In genomic region chr3L:13477453-13478184, dm6 we compare ENCODE assay signal across 1 fruit fly cellular context.
TF ChIP-seq lines count a peak whose summit lies in the region.

Gene stv, plus strand, starts transcription at chr3L:13477541.

TF ChIP-seq in whole organism, embryonic, 481 proteins besides CTCF, POLR2A, EP300 and RAD21 (continued from another document):
- TF ChIP-seq CG18599 (GFP tag; optimal IDR thresholded peaks at IDR 0.05; lab: Kevin White, UChicago) = peak; percentile 39
- no peak for TF ChIP-seq Meics (GFP tag; optimal IDR thresholded peaks at IDR 0.05; lab: Kevin White, UChicago)
- TF ChIP-seq CG34376 (GFP tag; optimal IDR thresholded peaks at IDR 0.05; lab: Kevin White, UChicago) = peak; percentile 10
- TF ChIP-seq hkb (optimal IDR thresholded peaks at IDR 0.05; lab: Kevin White, UChicago) = no peak
- TF ChIP-seq hkb (GFP tag; IDR thresholded peaks at IDR 0.05; lab: Robert Waterston, UW) = peak; percentile 42
- TF ChIP-seq amos (GFP tag; IDR thresholded peaks at IDR 0.05; lab: Robert Waterston, UW; ENCODE audit: partially characterized antibody) = peak; percentile 40; the same call in 1 of the 2 replicates
- no peak for TF ChIP-seq CG16813 (GFP tag; IDR thresholded peaks at IDR 0.05; lab: Robert Waterston, UW; ENCODE audit: partially characterized antibody)
- TF ChIP-seq z (GFP tag; IDR thresholded peaks at IDR 0.05; lab: Robert Waterston, UW) = 0 out of 3 replicates have a peak, but pooled peaks have one; percentile 31
- TF ChIP-seq disco-r (GFP tag; optimal IDR thresholded peaks at IDR 0.05; lab: Kevin White, UChicago) = no peak
- peak; percentile 27; the same call in 1 of the 2 replicates for TF ChIP-seq rib (GFP tag; IDR thresholded peaks at IDR 0.05; lab: Robert Waterston, UW)
- TF ChIP-seq mam (GFP tag; optimal IDR thresholded peaks at IDR 0.05; lab: Kevin White, UChicago) = no peak
- peak; percentile 26 for TF ChIP-seq CG13894 (tag; optimal IDR thresholded peaks at IDR 0.05; lab: Kevin White, UChicago)
- TF ChIP-seq ci (GFP tag; IDR thresholded peaks at IDR 0.05; lab: Robert Waterston, UW) = 0 out of 3 replicates have a peak, but pooled peaks have one; percentile 36
- no peak for TF ChIP-seq tll (GFP tag; optimal IDR thresholded peaks at IDR 0.05; lab: Kevin White, UChicago)
- peak; percentile 25 for TF ChIP-seq CG3281 (GFP tag; optimal IDR thresholded peaks at IDR 0.05; lab: Kevin White, UChicago)
- peak; percentile 57 for TF ChIP-seq CG10543 (GFP tag; optimal IDR thresholded peaks at IDR 0.05; lab: Kevin White, UChicago)
- TF ChIP-seq Ssrp (tag; optimal IDR thresholded peaks at IDR 0.05; lab: Kevin White, UChicago) = no peak
- TF ChIP-seq bsh (GFP tag; optimal IDR thresholded peaks at IDR 0.05; lab: Kevin White, UChicago) = no peak
- TF ChIP-seq pnt (GFP tag; optimal IDR thresholded peaks at IDR 0.05; lab: Kevin White, UChicago) = no peak
- peak; percentile 46; the same call in 1 of the 2 replicates for TF ChIP-seq CG42726 (GFP tag; IDR thresholded peaks at IDR 0.05; lab: Robert Waterston, UW; ENCODE audit: partially characterized antibody)
- TF ChIP-seq CG11696 (GFP tag; IDR thresholded peaks at IDR 0.05; lab: Robert Waterston, UW) = peak; percentile 55; the same call in 1 of the 2 replicates
- TF ChIP-seq Ptx1 (GFP tag; IDR thresholded peaks at IDR 0.05; lab: Robert Waterston, UW) = no peak
- 0 out of 3 replicates have a peak, but pooled peaks have one; percentile 7 for TF ChIP-seq ken (GFP tag; IDR thresholded peaks at IDR 0.05; lab: Robert Waterston, UW)
- peak; percentile 56; the same call in 1 of the 2 replicates for TF ChIP-seq NFAT (GFP tag; IDR thresholded peaks at IDR 0.05; lab: Robert Waterston, UW)
- no peak for TF ChIP-seq tup (GFP tag; optimal IDR thresholded peaks at IDR 0.05; lab: Kevin White, UChicago)
- peak; percentile 30; the same call in 1 of the 2 replicates for TF ChIP-seq CG9932 (GFP tag; IDR thresholded peaks at IDR 0.05; lab: Robert Waterston, UW)
- TF ChIP-seq CG1647 (GFP tag; optimal IDR thresholded peaks at IDR 0.05; lab: Kevin White, UChicago) = no peak
- TF ChIP-seq Hey (tag; optimal IDR thresholded peaks at IDR 0.05; lab: Kevin White, UChicago) = peak; percentile 52
- TF ChIP-seq ftz-f1 (GFP tag; optimal IDR thresholded peaks at IDR 0.05; lab: Kevin White, UChicago) = peak; percentile 28
- peak; percentile 6; the same call in 1 of the 3 replicates for TF ChIP-seq so (GFP tag; IDR thresholded peaks at IDR 0.05; lab: Robert Waterston, UW)
- no peak for TF ChIP-seq CG10959 (GFP tag; IDR thresholded peaks at IDR 0.05; lab: Robert Waterston, UW)
- TF ChIP-seq Med (GFP tag; lab: Kevin White, UChicago) = peak; percentile 49
- peak; percentile 93 for TF ChIP-seq Jarid2 (GFP tag; optimal IDR thresholded peaks at IDR 0.05; lab: Kevin White, UChicago)
- peak; percentile 70 for TF ChIP-seq crol (GFP tag; IDR thresholded peaks at IDR 0.05; lab: Robert Waterston, UW)
- TF ChIP-seq CG5953 (GFP tag; IDR thresholded peaks at IDR 0.05; lab: Robert Waterston, UW) = no peak
- TF ChIP-seq otp (GFP tag; IDR thresholded peaks at IDR 0.05; lab: Robert Waterston, UW) = 0 out of 3 replicates have a peak, but pooled peaks have one; percentile 41
- peak; percentile 87; the same call in 2 of the 4 replicates for TF ChIP-seq chinmo (GFP tag; IDR thresholded peaks at IDR 0.05; lab: Robert Waterston, UW; ENCODE audit: partially characterized antibody)
- peak; percentile 12 for TF ChIP-seq HHEX (GFP tag; optimal IDR thresholded peaks at IDR 0.05; lab: Kevin White, UChicago)
- peak; percentile 7 for TF ChIP-seq CG6813 (GFP tag; optimal IDR thresholded peaks at IDR 0.05; lab: Kevin White, UChicago)
- TF ChIP-seq caup (GFP tag; optimal IDR thresholded peaks at IDR 0.05; lab: Kevin White, UChicago; ENCODE audit: severe bottlenecking) = no peak
- peak; percentile 25; the same call in 1 of the 2 replicates for TF ChIP-seq Scr (GFP tag; IDR thresholded peaks at IDR 0.05; lab: Robert Waterston, UW; ENCODE audit: partially characterized antibody)
- 0 out of 2 replicates have a peak, but pooled peaks have one; percentile 47 for TF ChIP-seq bbx (GFP tag; IDR thresholded peaks at IDR 0.05; lab: Robert Waterston, UW; ENCODE audit: partially characterized antibody)
- TF ChIP-seq CG1832 (GFP tag; optimal IDR thresholded peaks at IDR 0.05; lab: Kevin White, UChicago) = no peak
- no peak for TF ChIP-seq Antp (GFP tag; optimal IDR thresholded peaks at IDR 0.05; lab: Kevin White, UChicago)
- peak; percentile 64; the same call in 2 of the 3 replicates for TF ChIP-seq sr (GFP tag; IDR thresholded peaks at IDR 0.05; lab: Robert Waterston, UW)
- peak; percentile 2 for TF ChIP-seq CG15514 (GFP tag; optimal IDR thresholded peaks at IDR 0.05; lab: Kevin White, UChicago)
- peak; percentile 34 for TF ChIP-seq Dek (tag; optimal IDR thresholded peaks at IDR 0.05; lab: Kevin White, UChicago)
- no peak for TF ChIP-seq CG8290 (GFP tag; optimal IDR thresholded peaks at IDR 0.05; lab: Kevin White, UChicago)
- peak in 1 of 2 experiments; percentile 13 for TF ChIP-seq CG8290 (tag; optimal IDR thresholded peaks at IDR 0.05; lab: Kevin White, UChicago)
- TF ChIP-seq B-H1 (GFP tag; IDR thresholded peaks at IDR 0.05; lab: Robert Waterston, UW) = peak; percentile 23; the same call in 1 of the 3 replicates
- peak; percentile 8 for TF ChIP-seq CG10431 (GFP tag; optimal IDR thresholded peaks at IDR 0.05; lab: Kevin White, UChicago)
- no peak for TF ChIP-seq dm (GFP tag; optimal IDR thresholded peaks at IDR 0.05; lab: Kevin White, UChicago)
- no peak for TF ChIP-seq twi (tag; optimal IDR thresholded peaks at IDR 0.05; lab: Kevin White, UChicago)
- TF ChIP-seq Aef1 (GFP tag; IDR thresholded peaks at IDR 0.05; lab: Robert Waterston, UW) = peak; percentile 66
- no peak for TF ChIP-seq fd102C (GFP tag; optimal IDR thresholded peaks at IDR 0.05; lab: Kevin White, UChicago)
- peak; percentile 28 for TF ChIP-seq BtbVII (GFP tag; optimal IDR thresholded peaks at IDR 0.05; lab: Kevin White, UChicago)
- TF ChIP-seq mirr (GFP tag; optimal IDR thresholded peaks at IDR 0.05; lab: Kevin White, UChicago) = peak; percentile 11
- TF ChIP-seq sob (GFP tag; IDR thresholded peaks at IDR 0.05; lab: Robert Waterston, UW) = 0 out of 2 replicates have a peak, but pooled peaks have one; percentile 7
- peak; percentile 7; the same call in 1 of the 2 replicates for TF ChIP-seq Atf6 (GFP tag; IDR thresholded peaks at IDR 0.05; lab: Robert Waterston, UW)
- peak; percentile 45; the same call in 1 of the 2 replicates for TF ChIP-seq Rfx (GFP tag; IDR thresholded peaks at IDR 0.05; lab: Robert Waterston, UW)
- TF ChIP-seq sd (tag; optimal IDR thresholded peaks at IDR 0.05; lab: Kevin White, UChicago) = no peak
- TF ChIP-seq CG6175 (GFP tag; IDR thresholded peaks at IDR 0.05; lab: Robert Waterston, UW) = 0 out of 3 replicates have a peak, but pooled peaks have one; percentile 28
- no peak for TF ChIP-seq HLHmδ (GFP tag; optimal IDR thresholded peaks at IDR 0.05; lab: Kevin White, UChicago)
- peak; percentile 6; the same call in 1 of the 2 replicates for TF ChIP-seq inv (GFP tag; IDR thresholded peaks at IDR 0.05; lab: Robert Waterston, UW; ENCODE audit: partially characterized antibody)
- peak; percentile 6; the same call in 1 of the 3 replicates for TF ChIP-seq dysf (GFP tag; IDR thresholded peaks at IDR 0.05; lab: Robert Waterston, UW)
- TF ChIP-seq Bgb (GFP tag; IDR thresholded peaks at IDR 0.05; lab: Robert Waterston, UW; ENCODE audit: partially characterized antibody) = 0 out of 2 replicates have a peak, but pooled peaks have one; percentile 31
- no peak for TF ChIP-seq HLH4C (GFP tag; IDR thresholded peaks at IDR 0.05; lab: Robert Waterston, UW; ENCODE audit: partially characterized antibody)
- TF ChIP-seq CG6254 (GFP tag; optimal IDR thresholded peaks at IDR 0.05; lab: Kevin White, UChicago) = no peak
- TF ChIP-seq Hr78 (GFP tag; optimal IDR thresholded peaks at IDR 0.05; lab: Kevin White, UChicago) = no peak
- TF ChIP-seq CG14441 (GFP tag; IDR thresholded peaks at IDR 0.05; lab: Robert Waterston, UW) = peak; percentile 27; the same call in 1 of the 2 replicates
